Fruit fly (Drosophila melanogaster) whole organism, wandering third instar larva: ENCODE results near the gene CG7248.

Source experiments
- Abd-B ChIP-seq: fragments of >200 bp; optimal IDR thresholded peaks from 2 replicates; lab custom pipeline; 2017; ENCODE audit warnings: missing biosample characterization, missing genetic modification characterization
- CG32264 ChIP-seq: fragments of 200-800 bp; sonication (Bioruptor generic); optimal IDR thresholded peaks from 2 replicates; lab custom pipeline; 2016; ENCODE audit warnings: missing biosample characterization, missing genetic modification characterization
- CG9705 ChIP-seq: fragments of 200-800 bp; sonication (Bioruptor generic); optimal IDR thresholded peaks from 2 replicates; lab custom pipeline; 2018; ENCODE audit warnings: missing biosample characterization, mild to moderate bottlenecking, missing genetic modification characterization
- CrebA ChIP-seq: fragments of 200-800 bp; sonication (Bioruptor generic); optimal IDR thresholded peaks from 2 replicates; lab custom pipeline; 2016; ENCODE audit warnings: missing biosample characterization, mild to moderate bottlenecking, missing genetic modification characterization, borderline replicate concordance
- Dfd ChIP-seq: fragments of >200 bp; optimal IDR thresholded peaks from 2 replicates; lab custom pipeline; 2017; ENCODE audit warnings: missing biosample characterization, missing genetic modification characterization
- Dif ChIP-seq: fragments of 200-275, 200-300 bp; sonication (Bioruptor generic); optimal IDR thresholded peaks from 2 replicates; lab custom pipeline; 2018; ENCODE audit warnings: missing biosample characterization, missing genetic modification characterization; ENCODE audit not compliant: partially characterized antibody
- GATAd ChIP-seq: sonication (Bioruptor generic); optimal IDR thresholded peaks from 2 replicates; lab custom pipeline; 2016; ENCODE audit warnings: missing biosample characterization, missing genetic modification characterization
- HLH106 ChIP-seq: fragments of 200-800 bp; optimal IDR thresholded peaks from 3 replicates; lab custom pipeline; 2019; ENCODE audit warnings: missing biosample characterization, mild to moderate bottlenecking, missing genetic modification characterization, moderate library complexity
- Hnf4 ChIP-seq: fragments of 200-800 bp; sonication (Bioruptor generic); optimal IDR thresholded peaks from 2 replicates; lab custom pipeline; 2016; ENCODE audit warnings: missing biosample characterization, mild to moderate bottlenecking, missing genetic modification characterization
- Hr78 ChIP-seq: fragments of >200 bp; optimal IDR thresholded peaks from 2 replicates; lab custom pipeline; 2017; ENCODE audit warnings: missing biosample characterization, missing genetic modification characterization
- Hr83 ChIP-seq: fragments of 200-300 bp; sonication (Bioruptor generic); optimal IDR thresholded peaks from 2 replicates; lab custom pipeline; 2016; ENCODE audit warnings: missing biosample characterization, mild to moderate bottlenecking, missing genetic modification characterization, moderate library complexity; ENCODE audit not compliant: poor library complexity, severe bottlenecking
- Jra ChIP-seq: sonication (Bioruptor generic); optimal IDR thresholded peaks from 2 replicates; lab custom pipeline; 2016; ENCODE audit warnings: missing biosample characterization, missing genetic modification characterization
- Mio ChIP-seq: sonication (Bioruptor generic); optimal IDR thresholded peaks from 2 replicates; lab custom pipeline; 2016; ENCODE audit warnings: missing biosample characterization, missing genetic modification characterization
- Myc ChIP-seq: fragments of >200 bp; optimal IDR thresholded peaks from 2 replicates; lab custom pipeline; 2017
- N ChIP-seq: fragments of >200 bp; optimal IDR thresholded peaks from 2 replicates; lab custom pipeline; 2018; ENCODE audit warnings: missing biosample characterization, missing external identifiers, missing genetic modification characterization
- OdsH ChIP-seq: fragments of 200-800 bp; sonication (Bioruptor generic); optimal IDR thresholded peaks from 2 replicates; lab custom pipeline; 2016; ENCODE audit warnings: missing biosample characterization, mild to moderate bottlenecking, missing genetic modification characterization
- Rel ChIP-seq, 2 experiments: fragments of 200-800 bp; sonication (Bioruptor generic) in 1 of 2; optimal IDR thresholded peaks; 2 replicates in 1 of 2; 3 replicates in 1 of 2; lab custom pipeline; 2016 to 2019; ENCODE audit warnings: mild to moderate bottlenecking in 2 of 2, missing biosample characterization in 2 of 2, missing genetic modification characterization in 2 of 2, moderate library complexity in 1 of 2
- Sp1 ChIP-seq: fragments of 200-800 bp; sonication (Bioruptor generic); optimal IDR thresholded peaks from 3 replicates; lab custom pipeline; 2019; ENCODE audit warnings: missing biosample characterization, mild to moderate bottlenecking, missing genetic modification characterization, moderate library complexity
- Vsx2 ChIP-seq: fragments of 200-300, 225-300 bp; sonication (Bioruptor generic); optimal IDR thresholded peaks from 2 replicates; lab custom pipeline; 2018; ENCODE audit warnings: missing biosample characterization, missing genetic modification characterization; ENCODE audit not compliant: partially characterized antibody
- br ChIP-seq: fragments of 200-800 bp; sonication (Bioruptor generic); optimal IDR thresholded peaks from 2 replicates; lab custom pipeline; 2016; ENCODE audit warnings: missing biosample characterization, missing genetic modification characterization
- brk ChIP-seq: fragments of 200-800 bp; sonication (Bioruptor generic); optimal IDR thresholded peaks from 2 replicates; lab custom pipeline; 2016; ENCODE audit warnings: missing biosample characterization, mild to moderate bottlenecking, missing genetic modification characterization
- dl ChIP-seq, 2 experiments: fragments of 175-275, 200-275 bp in 1 of 2; fragments of 200-275 bp in 1 of 2; sonication (Bioruptor generic); optimal IDR thresholded peaks; lab custom pipeline; 2018; ENCODE audit warnings: mild to moderate bottlenecking in 2 of 2, missing biosample characterization in 2 of 2, missing genetic modification characterization in 2 of 2, moderate library complexity in 2 of 2; ENCODE audit not compliant: partially characterized antibody in 2 of 2, insufficient read depth in 1 of 2
- dmrt93B ChIP-seq: fragments of 200-800 bp; sonication (Bioruptor generic); optimal IDR thresholded peaks from 2 replicates; lab custom pipeline; 2018; ENCODE audit warnings: missing biosample characterization, mild to moderate bottlenecking, missing genetic modification characterization
- dsf ChIP-seq: sonication (Bioruptor generic); optimal IDR thresholded peaks from 2 replicates; lab custom pipeline; 2016; ENCODE audit warnings: missing biosample characterization, missing genetic modification characterization, borderline replicate concordance
- ey ChIP-seq: fragments of 200-800 bp; sonication (Bioruptor generic); optimal IDR thresholded peaks from 2 replicates; lab custom pipeline; 2016; ENCODE audit warnings: missing biosample characterization, missing genetic modification characterization
- foxo ChIP-seq, 2 experiments: fragments of 200-800 bp; sonication (Bioruptor generic); optimal IDR thresholded peaks; 2 replicates in 1 of 2; 3 replicates in 1 of 2; lab custom pipeline; 2016 to 2017; ENCODE audit warnings: missing biosample characterization in 2 of 2, missing genetic modification characterization in 2 of 2
- fru ChIP-seq: fragments of 200-800 bp; sonication (Bioruptor generic); optimal IDR thresholded peaks from 3 replicates; lab custom pipeline; 2016; ENCODE audit warnings: missing biosample characterization, mild to moderate bottlenecking, missing genetic modification characterization
- h ChIP-seq: fragments of 200-800 bp; sonication (Bioruptor generic); optimal IDR thresholded peaks from 3 replicates; lab custom pipeline; 2016; ENCODE audit warnings: missing biosample characterization, mild to moderate bottlenecking, missing genetic modification characterization
- jim ChIP-seq: fragments of 175-275, 200-325 bp; sonication (Bioruptor generic); optimal IDR thresholded peaks from 2 replicates; lab custom pipeline; 2016; ENCODE audit warnings: missing biosample characterization, mild to moderate bottlenecking, missing genetic modification characterization
- lola ChIP-seq: fragments of >200 bp; optimal IDR thresholded peaks from 2 replicates; lab custom pipeline; 2017; ENCODE audit warnings: missing biosample characterization, missing genetic modification characterization
- pan ChIP-seq: fragments of >200 bp; optimal IDR thresholded peaks from 2 replicates; lab custom pipeline; 2017
- psq ChIP-seq: fragments of 200-800 bp; sonication (Bioruptor generic); optimal IDR thresholded peaks from 3 replicates; lab custom pipeline; 2017; ENCODE audit warnings: missing biosample characterization, mild to moderate bottlenecking, missing genetic modification characterization, moderate library complexity
- rgr ChIP-seq: fragments of 200-800 bp; sonication (Bioruptor generic); optimal IDR thresholded peaks from 3 replicates; lab custom pipeline; 2016; ENCODE audit warnings: missing biosample characterization, mild to moderate bottlenecking, missing genetic modification characterization
- sage ChIP-seq: fragments of 200-800 bp; sonication (Bioruptor generic); optimal IDR thresholded peaks from 2 replicates; lab custom pipeline; 2016; ENCODE audit warnings: missing biosample characterization, mild to moderate bottlenecking, missing genetic modification characterization
- sv ChIP-seq: fragments of 200-800 bp; sonication (Bioruptor generic); optimal IDR thresholded peaks from 3 replicates; lab custom pipeline; 2016; ENCODE audit warnings: missing biosample characterization, missing genetic modification characterization
- tai ChIP-seq: sonication (Bioruptor generic); optimal IDR thresholded peaks from 2 replicates; lab custom pipeline; 2016; ENCODE audit warnings: missing biosample characterization, missing genetic modification characterization
- usp ChIP-seq: fragments of >200 bp; optimal IDR thresholded peaks from 2 replicates; lab custom pipeline; 2017; ENCODE audit warnings: missing biosample characterization, missing genetic modification characterization
- woc ChIP-seq: sonication (Bioruptor generic); optimal IDR thresholded peaks from 2 replicates; lab custom pipeline; 2016; ENCODE audit warnings: missing biosample characterization, mild to moderate bottlenecking, missing genetic modification characterization

Gene CG7248

DNA sequence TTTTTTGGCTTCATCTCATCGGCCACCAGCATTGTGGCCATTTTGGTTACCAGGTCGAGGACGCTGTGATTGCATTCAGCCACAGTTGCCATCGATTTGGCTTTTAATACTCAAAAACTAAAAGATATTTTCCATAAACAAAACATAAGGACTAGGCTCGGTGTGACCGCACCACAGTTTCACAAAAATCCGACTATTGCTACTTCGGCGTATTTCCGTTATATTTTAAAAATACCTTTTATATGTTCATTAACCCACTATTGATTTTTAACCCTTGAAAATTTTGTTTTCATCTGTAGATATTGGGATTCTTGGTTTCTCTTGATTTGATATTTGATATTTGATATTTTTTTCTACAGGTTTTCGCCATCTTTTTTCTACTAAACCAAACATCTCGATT, 44.1 kb downstream of the CG7248 start, which contains the start of gene Grip163:
Gene Grip163 (minus strand): TSS at position 180 of the 400 bp plus-strand sequence.
- no peak for TF ChIP-seq dl (GFP tag; optimal IDR thresholded peaks at IDR 0.05; lab: Kevin White, UChicago; ENCODE audit: insufficient read depth in 1 of 2, partially characterized antibody in 2 of 2)

DNA sequence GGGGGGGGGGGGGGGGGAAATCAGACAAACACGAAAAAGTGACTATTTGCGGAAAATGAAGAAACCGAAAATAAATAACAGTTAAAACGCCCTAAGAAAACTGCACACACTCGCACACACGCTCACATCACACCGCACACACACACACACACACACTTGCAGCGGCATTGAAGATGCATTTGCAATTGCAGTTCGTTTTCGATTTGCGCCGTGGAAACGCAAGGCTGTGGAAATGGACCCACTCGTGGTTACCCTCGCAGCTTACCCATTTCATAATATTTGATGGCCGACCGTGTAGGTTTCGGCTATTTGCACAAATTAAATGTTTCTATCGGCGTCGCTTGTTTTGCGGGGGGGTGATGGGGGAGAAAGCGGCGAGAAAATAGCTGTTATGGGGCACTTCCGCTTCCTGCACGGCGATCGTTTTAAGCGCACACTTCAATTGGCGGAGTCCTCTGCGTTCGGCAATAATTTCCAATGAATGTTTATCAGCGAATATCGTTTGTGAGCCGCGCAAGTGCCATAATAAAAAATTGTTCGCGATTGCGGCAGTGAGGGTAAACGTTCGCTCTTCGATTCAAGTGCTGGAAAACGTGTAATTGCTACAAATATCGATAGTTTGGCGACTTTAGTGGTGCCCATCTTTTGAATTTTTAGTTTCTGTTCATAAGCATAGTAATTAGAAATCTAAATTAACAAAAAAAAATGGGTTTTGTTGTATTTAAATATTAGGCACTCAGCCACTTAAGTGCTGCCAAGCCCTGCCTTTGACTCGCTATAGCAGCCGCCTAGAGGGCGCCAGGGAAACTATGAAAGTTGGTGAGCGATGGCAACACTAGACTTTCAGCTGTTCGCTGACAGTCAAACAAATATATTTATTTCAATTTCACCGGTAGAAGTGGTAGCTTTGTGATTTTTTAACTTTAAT, 48.7 kb downstream of the CG7248 start, which contains the start of the genes Pop2 and CG6928:
Gene Pop2 (minus strand): TSS at position 595 of the 928 bp plus-strand sequence.
Gene CG6928 (plus strand): TSS at position 835 of the 928 bp plus-strand sequence.
- TF ChIP-seq dmrt93B (GFP tag; lab: Kevin White, UChicago) (peak; percentile 34), tai (GFP tag; lab: Kevin White, UChicago) (no peak), Abd-B (no peak), ey (GFP tag; lab: Kevin White, UChicago) (peak; percentile 67), Dif (GFP tag; lab: Kevin White, UChicago) (no peak), woc (GFP tag; lab: Kevin White, UChicago) (peak; percentile 51), rgr (GFP tag; lab: Kevin White, UChicago) (peak; percentile 82), sage (GFP tag; lab: Kevin White, UChicago) (peak; percentile 38), Myc (peak; percentile 58), CG32264 (no peak), Vsx2 (GFP tag; lab: Kevin White, UChicago) (no peak), Hr78 (GFP tag; lab: Kevin White, UChicago) (no peak), Dfd (GFP tag; lab: Kevin White, UChicago) (no peak), N (GFP tag; lab: Kevin White, UChicago) (no peak), jim (GFP tag; lab: Kevin White, UChicago) (no peak), dsf (GFP tag; lab: Kevin White, UChicago) (peak; percentile 48), lola (no peak), Hnf4 (GFP tag; lab: Kevin White, UChicago) (peak; percentile 85), HLH106 (peak; percentile 45), Mio (no peak), foxo (GFP tag; optimal IDR thresholded peaks at IDR 0.05; lab: Kevin White, UChicago) (peak in 1 of 2 experiments; percentile 75), GATAd (peak; percentile 48), Rel (GFP tag; optimal IDR thresholded peaks at IDR 0.05; lab: Kevin White, UChicago) (no peak), Rel (tag; optimal IDR thresholded peaks at IDR 0.05; lab: Kevin White, UChicago) (peak; percentile 5), fru (GFP tag; lab: Kevin White, UChicago) (peak; percentile 73), Sp1 (GFP tag; lab: Kevin White, UChicago) (peak; percentile 42), brk (GFP tag; lab: Kevin White, UChicago) (no peak), OdsH (peak; percentile 71), sv (peak; percentile 75), CrebA (GFP tag; lab: Kevin White, UChicago) (no peak), CG9705 (peak; percentile 20), usp (GFP tag; lab: Kevin White, UChicago) (no peak), Hr83 (GFP tag; lab: Kevin White, UChicago) (peak; percentile 14), dl (GFP tag; optimal IDR thresholded peaks at IDR 0.05; lab: Kevin White, UChicago; ENCODE audit: insufficient read depth in 1 of 2, partially characterized antibody in 2 of 2) (no peak), psq (peak; percentile 70), Jra (GFP tag; lab: Kevin White, UChicago) (peak; percentile 71), pan (no peak), h (GFP tag; lab: Kevin White, UChicago) (peak; percentile 79), br (GFP tag; lab: Kevin White, UChicago) (peak; percentile 68)
